Fruit fly (Drosophila melanogaster) Kc167 (cell line): ENCODE data around the gene TBC1D16.

Experiments
- Myc ChIP-seq: fragments of >200 bp; optimal IDR thresholded peaks from 2 replicates; lab custom pipeline; 2017; ENCODE audit warnings: missing external identifiers
- Sin3A ChIP-seq: fragments of >200 bp; optimal IDR thresholded peaks from 2 replicates; lab custom pipeline; 2018; ENCODE audit warnings: missing external identifiers
- h ChIP-seq: fragments of >200 bp; optimal IDR thresholded peaks from 3 replicates; lab custom pipeline; 2018; ENCODE audit warnings: missing external identifiers
- insv ChIP-seq: fragments of >200 bp; optimal IDR thresholded peaks from 3 replicates; lab custom pipeline; 2018; ENCODE audit warnings: missing external identifiers
- psq ChIP-seq: fragments of >200 bp; optimal IDR thresholded peaks from 2 replicates; lab custom pipeline; 2017; ENCODE audit warnings: missing external identifiers

- no peak for TF ChIP-seq Myc (lab: Kevin White, UChicago)
- TF ChIP-seq h (lab: Kevin White, UChicago) = no peak
- no peak for TF ChIP-seq insv (lab: Kevin White, UChicago)
- no peak for TF ChIP-seq psq (lab: Kevin White, UChicago)
- TF ChIP-seq Sin3A (lab: Kevin White, UChicago) = no peak
Observed at dm6 chr2L:10395035-10395434, 40.4 kb downstream of the TBC1D16 start.
